Worm (Caenorhabditis elegans) whole organism, midembryonic: ENCODE results near the gene Y53G8B.1.
A peak's percentile ranks its signal among the peaks of the same experiment; 100 is the strongest.

Experiments
- T22C8.4 ChIP-seq: fragments of 200-800 bp; sonication (Bioruptor generic); IDR thresholded peaks from 2 replicates; pipeline ENCODE4 v1.3.6; 2022; ENCODE audit warnings: missing genetic modification characterization, missing compliant biosample characterization
- cog-1 ChIP-seq: sonication (generic microtip); optimal IDR thresholded peaks from 2 replicates; lab custom pipeline; 2016; ENCODE audit warnings: missing genetic modification characterization, missing compliant biosample characterization
- flt-1 ChIP-seq: fragments of 200-800 bp; sonication (Bioruptor generic); IDR thresholded peaks from 2 replicates; pipeline ENCODE4 v1.3.6; 2022; ENCODE audit warnings: missing genetic modification characterization, missing compliant biosample characterization
- klf-2 ChIP-seq: fragments of 200-800 bp; sonication (Bioruptor generic); conservative IDR thresholded peaks from 2 replicates; pipeline ENCODE4 v1.3.6; 2022; ENCODE audit warnings: missing genetic modification reagents, missing genetic modification characterization, missing compliant biosample characterization
- med-1 ChIP-seq: sonication (generic microtip); optimal IDR thresholded peaks from 2 replicates; lab custom pipeline; 2017; ENCODE audit warnings: missing genetic modification characterization, mild to moderate bottlenecking, missing compliant biosample characterization, antibody characterized with exemption, missing genetic modification reagents; ENCODE audit not compliant: insufficient read depth
- ref-1 ChIP-seq: fragments of 200-800 bp; sonication (Bioruptor generic); conservative IDR thresholded peaks from 2 replicates; pipeline ENCODE4 v1.3.6; 2022; ENCODE audit warnings: missing genetic modification reagents, missing genetic modification characterization, missing compliant biosample characterization
- tab-1 ChIP-seq: fragments of 200-800 bp; sonication (Bioruptor generic); IDR thresholded peaks from 2 replicates; pipeline ENCODE4 v1.3.6; 2022; ENCODE audit warnings: missing genetic modification characterization, missing compliant biosample characterization
- ztf-23 ChIP-seq: fragments of 200-800 bp; sonication (Bioruptor generic); IDR thresholded peaks from 2 replicates; pipeline ENCODE4 v1.3.6; 2022; ENCODE audit warnings: missing genetic modification reagents, missing genetic modification characterization, missing compliant biosample characterization
- ztf-29 ChIP-seq: fragments of 200-800 bp; sonication (Bioruptor generic); IDR thresholded peaks from 2 replicates; pipeline ENCODE4 v1.3.6; 2022; ENCODE audit warnings: missing genetic modification reagents, missing genetic modification characterization, missing compliant biosample characterization

Gene Y53G8B.1

ce11 chrIII:3124209-3124786 lies 4.8 kb upstream of the Y53G8B.1 start:
- 0 out of 2 replicates have a peak, but pooled peaks have one; percentile 24 for TF ChIP-seq flt-1 (GFP tag; lab: Robert Waterston, UW)
- no peak for TF ChIP-seq T22C8.4

ce11 chrIII:3127074-3127596 lies 1.9 kb upstream of the Y53G8B.1 start, which contains the start of gene nipa-1:
nipa-1 (minus strand) TSS chrIII:3127124.
- TF ChIP-seq flt-1 (GFP tag; lab: Robert Waterston, UW) (no peak), ref-1 (GFP tag; lab: Robert Waterston, UW) (no peak), T22C8.4 (no peak), klf-2 (no peak), ztf-29 (GFP tag; lab: Robert Waterston, UW) (no peak), med-1 (GFP tag; lab: Kevin White, UChicago) (no peak), cog-1 (tag; lab: Kevin White, UChicago) (no peak), ztf-23 (GFP tag; lab: Robert Waterston, UW) (no peak), tab-1 (no peak)

- no peak for TF ChIP-seq ref-1 (GFP tag; lab: Robert Waterston, UW)
- TF ChIP-seq ztf-29 (GFP tag; lab: Robert Waterston, UW), result no peak
- no peak for TF ChIP-seq klf-2
- no peak for TF ChIP-seq med-1 (GFP tag; lab: Kevin White, UChicago)
- no peak for TF ChIP-seq tab-1
- TF ChIP-seq flt-1 (GFP tag; lab: Robert Waterston, UW), result no peak
- TF ChIP-seq ztf-23 (GFP tag; lab: Robert Waterston, UW), result no peak
- TF ChIP-seq cog-1 (tag; lab: Kevin White, UChicago), result no peak
- no peak for TF ChIP-seq T22C8.4
These were observed 1.5 kb upstream of the Y53G8B.1 start for ce11 chrIII:3127613-3128012.

ce11 chrIII:3136325-3137001 lies 7.4 kb downstream of the Y53G8B.1 start:
- TF ChIP-seq ref-1 (GFP tag; lab: Robert Waterston, UW), result no peak

- TF ChIP-seq med-1 (GFP tag; lab: Kevin White, UChicago), result no peak
- no peak for TF ChIP-seq ref-1 (GFP tag; lab: Robert Waterston, UW)
- TF ChIP-seq cog-1 (tag; lab: Kevin White, UChicago), result no peak
- TF ChIP-seq klf-2, result no peak
- no peak for TF ChIP-seq tab-1
- TF ChIP-seq ztf-23 (GFP tag; lab: Robert Waterston, UW), result no peak
- no peak for TF ChIP-seq T22C8.4
- TF ChIP-seq flt-1 (GFP tag; lab: Robert Waterston, UW), result no peak
- TF ChIP-seq ztf-29 (GFP tag; lab: Robert Waterston, UW), result no peak
These were observed 9.0 kb downstream of the Y53G8B.1 start for ce11 chrIII:3138087-3138486.

ce11 chrIII:3139144-3139543 lies 10.1 kb downstream of the Y53G8B.1 start, which contains the start of gene mec-12:
mec-12 (minus strand) TSS chrIII:3139234.
- TF ChIP-seq klf-2, result no peak
- no peak for TF ChIP-seq tab-1
- TF ChIP-seq med-1 (GFP tag; lab: Kevin White, UChicago), result no peak
- TF ChIP-seq cog-1 (tag; lab: Kevin White, UChicago), result no peak
- TF ChIP-seq flt-1 (GFP tag; lab: Robert Waterston, UW), result no peak
- TF ChIP-seq ref-1 (GFP tag; lab: Robert Waterston, UW), result no peak
- no peak for TF ChIP-seq ztf-23 (GFP tag; lab: Robert Waterston, UW)
- TF ChIP-seq T22C8.4, result no peak
- no peak for TF ChIP-seq ztf-29 (GFP tag; lab: Robert Waterston, UW)

ce11 chrIII:3140227-3140626 lies 11.2 kb downstream of the Y53G8B.1 start:
- TF ChIP-seq klf-2 (no peak), T22C8.4 (no peak), ztf-29 (GFP tag; lab: Robert Waterston, UW) (no peak), tab-1 (no peak), ref-1 (GFP tag; lab: Robert Waterston, UW) (no peak), flt-1 (GFP tag; lab: Robert Waterston, UW) (no peak), ztf-23 (GFP tag; lab: Robert Waterston, UW) (no peak), med-1 (GFP tag; lab: Kevin White, UChicago) (no peak), cog-1 (tag; lab: Kevin White, UChicago) (no peak)

ce11 chrIII:3142078-3142477 lies 13.0 kb downstream of the Y53G8B.1 start:
- no peak for TF ChIP-seq cog-1 (tag; lab: Kevin White, UChicago)
- no peak for TF ChIP-seq klf-2
- TF ChIP-seq T22C8.4, result no peak
- TF ChIP-seq ztf-29 (GFP tag; lab: Robert Waterston, UW), result no peak
- TF ChIP-seq flt-1 (GFP tag; lab: Robert Waterston, UW), result no peak
- TF ChIP-seq ztf-23 (GFP tag; lab: Robert Waterston, UW), result no peak
- no peak for TF ChIP-seq ref-1 (GFP tag; lab: Robert Waterston, UW)
- no peak for TF ChIP-seq med-1 (GFP tag; lab: Kevin White, UChicago)
- no peak for TF ChIP-seq tab-1

ce11 chrIII:3143657-3144056 lies 14.6 kb downstream of the Y53G8B.1 start, which contains the start of gene C44B11.4:
C44B11.4 (minus strand) TSS chrIII:3143757.
- TF ChIP-seq tab-1, result no peak
- TF ChIP-seq ref-1 (GFP tag; lab: Robert Waterston, UW), result no peak
- no peak for TF ChIP-seq klf-2
- no peak for TF ChIP-seq cog-1 (tag; lab: Kevin White, UChicago)
- no peak for TF ChIP-seq ztf-23 (GFP tag; lab: Robert Waterston, UW)
- no peak for TF ChIP-seq med-1 (GFP tag; lab: Kevin White, UChicago)
- TF ChIP-seq T22C8.4, result no peak
- no peak for TF ChIP-seq flt-1 (GFP tag; lab: Robert Waterston, UW)
